Worm (Caenorhabditis elegans): ENCODE measurements around the gene lmtr-2.

DNA sequence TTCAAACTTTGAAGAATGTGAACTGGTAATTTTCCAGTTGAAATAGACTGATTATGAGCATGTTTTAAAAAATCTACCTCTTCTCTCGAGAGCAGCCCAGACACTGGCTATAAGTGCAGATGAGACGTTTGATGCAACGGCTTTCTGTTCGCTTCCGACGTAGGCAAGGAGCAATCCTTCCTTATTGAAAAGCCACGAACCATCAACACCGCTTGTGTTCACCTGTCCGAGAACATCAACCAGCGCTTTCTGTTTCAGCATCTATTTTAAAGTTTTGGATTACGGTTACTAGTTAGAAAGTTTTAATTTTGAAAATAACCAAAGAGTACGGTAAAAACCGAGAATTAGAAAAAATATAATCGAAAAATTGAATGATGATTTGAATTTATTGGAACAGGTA is at the start of gene lmtr-2:
- TF ChIP-seq zag-1 (tag; optimal IDR thresholded peaks at IDR 0.05) (no peak), snpc-4 (tag; optimal IDR thresholded peaks at IDR 0.05) (no peak), ztf-11 (tag; optimal IDR thresholded peaks at IDR 0.05) (no peak), unc-62 (GFP tag; optimal IDR thresholded peaks at IDR 0.05) (no peak), lin-13 (GFP tag; optimal IDR thresholded peaks at IDR 0.05) (no peak), skn-1 (tag; optimal IDR thresholded peaks at IDR 0.05) (no peak), unc-55 (GFP tag; optimal IDR thresholded peaks at IDR 0.05) (no peak)

Data from whole organism, L2 larva.